Worm (Caenorhabditis elegans): ENCODE data around the gene clec-174.
"Not testable (repeated sequence)": the region's sequence is repeated elsewhere in the genome, so short reads cannot be mapped to it uniquely, and the experiment has no call there.

clec-174 gene

ce11 chrIV:3915296-3915695, 26.2 kb downstream of the clec-174 start, which contains the start of gene srz-20:
Gene srz-20, plus strand, starts transcription at chrIV:3915596.
- TF ChIP-seq snpc-4 (tag; optimal IDR thresholded peaks at IDR 0.05), result no peak
- no peak for TF ChIP-seq sox-4 (tag; optimal IDR thresholded peaks at IDR 0.05)
- TF ChIP-seq fkh-8 (tag; optimal IDR thresholded peaks at IDR 0.05), result no peak

DNA sequence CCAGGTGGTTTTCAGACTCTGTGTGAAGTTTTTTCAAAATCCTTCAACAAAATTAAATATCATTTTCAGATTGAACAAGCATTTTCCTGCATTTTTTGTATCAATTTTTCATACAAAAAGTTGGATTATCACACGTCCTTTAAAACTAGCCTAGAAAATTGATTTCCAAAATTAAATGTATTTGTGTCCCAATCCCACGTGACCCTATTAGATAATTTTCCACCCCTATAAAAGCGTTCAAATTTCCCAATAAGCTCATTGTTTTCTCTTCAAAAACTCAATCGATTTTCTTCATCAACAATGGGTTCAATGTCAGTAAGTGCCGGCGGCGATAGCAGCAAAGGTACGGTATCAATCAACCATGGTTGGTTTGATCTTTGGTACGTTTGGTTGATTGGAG, 27.0 kb downstream of the clec-174 start, which contains the start of gene F56D6.19:
Gene F56D6.19 (plus strand): TSS at position 301 of the 400 bp plus-strand sequence.
- TF ChIP-seq efl-1 (optimal IDR thresholded peaks at IDR 0.05), result no peak
- TF ChIP-seq efl-1 (GFP tag; optimal IDR thresholded peaks at IDR 0.05 in 1 of 2), result peak in 1 of 2 experiments; percentile 64
- no peak for TF ChIP-seq Y116A8C.19 (tag; optimal IDR thresholded peaks at IDR 0.05; ENCODE audit: borderline replicate concordance)

DNA sequence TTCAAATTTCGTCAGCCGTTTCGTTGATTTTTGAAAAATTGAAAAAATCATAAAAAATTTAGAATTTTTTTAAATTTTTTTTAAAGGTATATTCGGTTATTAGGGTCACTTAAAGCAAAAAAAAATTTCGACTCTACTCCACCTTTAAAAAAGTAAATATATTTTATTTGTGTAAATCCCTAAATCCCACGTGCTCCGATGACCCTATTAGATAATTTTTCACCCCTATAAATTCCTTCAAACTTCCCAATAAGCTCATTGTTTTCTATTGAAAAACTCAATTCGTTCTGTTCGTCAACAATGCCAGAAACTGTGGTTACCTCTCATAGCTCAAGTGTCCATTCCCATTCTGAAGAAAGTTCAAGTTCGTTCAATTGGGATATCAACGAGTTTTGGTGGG, 28.9 kb downstream of the clec-174 start, which contains the start of gene F56D6.20:
Gene F56D6.20 (plus strand): TSS at position 301 of the 400 bp plus-strand sequence.
- TF ChIP-seq dpl-1 (GFP tag; optimal IDR thresholded peaks at IDR 0.05) (no peak), elt-2 (tag; optimal IDR thresholded peaks at IDR 0.05) (no peak), fos-1 (tag; optimal IDR thresholded peaks at IDR 0.05) (no peak), C04F5.9 (tag; optimal IDR thresholded peaks at IDR 0.05) (no peak), pax-3 (tag; optimal IDR thresholded peaks at IDR 0.05) (no peak), sup-37 (GFP tag; optimal IDR thresholded peaks at IDR 0.05) (no peak), lir-3 (tag; optimal IDR thresholded peaks at IDR 0.05; ENCODE audit: poor library complexity) (no peak), lin-14 (GFP tag; optimal IDR thresholded peaks at IDR 0.05) (no peak), ceh-90 (tag; optimal IDR thresholded peaks at IDR 0.05) (no peak), lin-35 (GFP tag; optimal IDR thresholded peaks at IDR 0.05) (no peak), ceh-82 (tag; optimal IDR thresholded peaks at IDR 0.05) (no peak), ztf-4 (tag; optimal IDR thresholded peaks at IDR 0.05) (no peak), zip-4 (GFP tag; optimal IDR thresholded peaks at IDR 0.05) (no peak), dsc-1 (tag; optimal IDR thresholded peaks at IDR 0.05) (no peak), C34B4.2 (tag; optimal IDR thresholded peaks at IDR 0.05) (no peak), egl-13 (tag; optimal IDR thresholded peaks at IDR 0.05) (no peak)

DNA sequence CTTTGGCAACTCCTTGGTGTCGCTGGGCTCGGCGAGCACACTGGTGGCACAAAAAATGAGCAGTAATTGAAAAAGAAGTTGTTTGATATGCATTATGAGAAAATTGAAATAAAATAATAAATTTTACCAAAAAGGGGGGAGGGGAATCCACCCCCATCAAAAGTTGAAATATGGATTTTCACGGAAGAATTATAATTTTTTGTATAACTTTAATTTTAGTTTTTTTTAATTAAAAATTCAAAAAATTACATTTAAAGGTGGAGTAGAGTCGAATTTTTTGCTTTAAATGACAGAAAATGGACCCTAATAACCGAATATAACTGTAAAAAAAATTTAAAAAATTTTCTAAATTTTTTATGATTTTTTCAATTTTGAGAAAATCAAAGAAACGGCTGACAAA, 29.7 kb downstream of the clec-174 start, which contains the start of gene F56D6.18:
Gene F56D6.18 (minus strand): TSS at position 101 of the 400 bp plus-strand sequence.
- TF ChIP-seq swsn-7 (tag; optimal IDR thresholded peaks at IDR 0.05); ceh-88 (GFP tag; IDR thresholded peaks at IDR 0.05); ama-1 (optimal IDR thresholded peaks at IDR 0.05): not testable (repeated sequence)

DNA sequence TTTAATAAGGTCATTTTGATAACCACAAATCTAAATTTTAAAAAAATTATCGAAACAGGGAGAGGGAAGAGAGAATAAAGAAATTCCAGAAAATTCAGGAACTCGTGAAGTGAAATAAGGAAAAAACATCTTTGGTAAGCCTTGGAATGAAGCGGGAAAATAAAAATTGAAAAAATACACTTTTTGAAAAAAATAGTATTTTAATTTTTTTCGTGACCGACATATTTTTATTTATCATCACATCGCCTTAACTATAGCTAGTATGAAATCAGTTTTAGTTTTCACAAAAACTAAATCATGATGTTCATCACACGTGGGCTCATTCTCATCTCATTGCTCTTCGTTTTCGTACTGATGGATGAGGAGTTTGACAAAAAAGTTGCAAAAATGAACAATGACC, 32.4 kb downstream of the clec-174 start, which contains the start of gene F56D6.13:
Gene F56D6.13 (plus strand): TSS at position 301 of the 400 bp plus-strand sequence.
- TF ChIP-seq irx-1 (tag; optimal IDR thresholded peaks at IDR 0.05) (no peak), aly-2 (tag; optimal IDR thresholded peaks at IDR 0.05) (no peak), blmp-1 (tag; optimal IDR thresholded peaks at IDR 0.05) (no peak), skn-1 (tag; optimal IDR thresholded peaks at IDR 0.05) (no peak), grh-1 (GFP tag; IDR thresholded peaks at IDR 0.05) (no peak), Y116A8C.19 (tag; optimal IDR thresholded peaks at IDR 0.05; ENCODE audit: borderline replicate concordance) (no peak), swsn-7 (tag; optimal IDR thresholded peaks at IDR 0.05) (no peak), hlh-4 (tag; optimal IDR thresholded peaks at IDR 0.05) (no peak)

DNA sequence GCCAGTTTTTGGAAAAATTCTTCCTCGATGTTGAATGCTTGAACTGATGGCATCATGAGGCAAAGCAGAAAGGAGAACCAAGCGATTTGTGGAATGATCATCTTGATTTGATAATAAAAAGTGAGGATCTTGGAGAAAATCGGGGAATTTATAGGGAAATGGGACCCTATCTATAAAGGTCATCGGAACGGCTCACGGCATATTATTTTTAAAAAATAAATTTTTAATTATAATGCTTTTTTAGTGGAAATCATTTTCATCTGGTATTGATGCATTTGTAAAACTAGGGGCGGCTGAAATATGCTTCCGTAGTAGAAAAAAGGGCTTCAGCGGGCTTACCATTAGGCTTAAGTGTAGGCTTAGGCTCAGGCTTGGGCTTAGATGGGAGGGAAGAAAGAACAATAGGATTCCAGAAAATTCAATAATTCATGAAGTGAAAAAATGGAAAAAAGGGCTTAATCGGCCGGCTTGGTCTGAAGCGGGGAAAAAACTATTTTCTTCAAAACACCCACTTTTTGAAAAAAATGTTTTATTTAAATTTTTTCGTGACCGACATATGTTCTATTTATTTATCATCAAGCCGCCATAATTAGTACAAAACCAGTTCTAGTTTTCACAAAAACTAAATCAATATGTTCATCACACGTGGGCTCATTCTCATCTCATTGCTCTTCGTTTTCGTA, 33.9 kb downstream of the clec-174 start, which contains the start of the genes F56D6.22 and F56D6.12:
Gene F56D6.22 (minus strand): TSS at position 101 of the 683 bp plus-strand sequence.
Gene F56D6.12 (plus strand): TSS at position 633 of the 683 bp plus-strand sequence.
- TF ChIP-seq hlh-4 (tag; optimal IDR thresholded peaks at IDR 0.05) (no peak), swsn-7 (tag; optimal IDR thresholded peaks at IDR 0.05) (no peak), elt-3 (tag; optimal IDR thresholded peaks at IDR 0.05) (no peak), F16B12.6 (tag; optimal IDR thresholded peaks at IDR 0.05) (no peak), vab-15 (tag; optimal IDR thresholded peaks at IDR 0.05) (no peak), ceh-63 (GFP tag; optimal IDR thresholded peaks at IDR 0.05) (no peak), C34B4.2 (tag; optimal IDR thresholded peaks at IDR 0.05) (no peak), ztf-4 (tag; optimal IDR thresholded peaks at IDR 0.05) (no peak), lir-3 (tag; optimal IDR thresholded peaks at IDR 0.05; ENCODE audit: poor library complexity) (no peak), unc-62 (GFP tag; optimal IDR thresholded peaks at IDR 0.05) (no peak), lin-39 (tag; optimal IDR thresholded peaks at IDR 0.05) (no peak), unc-30 (tag; optimal IDR thresholded peaks at IDR 0.05) (no peak), ces-1 (GFP tag; optimal IDR thresholded peaks at IDR 0.05) (no peak), unc-98 (GFP tag; IDR thresholded peaks at IDR 0.05) (no peak), fkh-10 (GFP tag; optimal IDR thresholded peaks at IDR 0.05) (no peak)

All from whole organism, L1 larva.